Worm (Caenorhabditis elegans) whole organism, L3 larva: ENCODE results near the gene mog-5.

Experiments used
- ZK546.5 ChIP-seq: sonication (generic microtip); optimal IDR thresholded peaks from 2 replicates; lab custom pipeline; 2017; ENCODE audit warnings: missing biosample characterization, missing genetic modification characterization
- aly-2 ChIP-seq: fragments of 150-350 bp; optimal IDR thresholded peaks from 2 replicates; lab custom pipeline; 2014; ENCODE audit warnings: missing biosample characterization, missing genetic modification characterization
- ceh-28 ChIP-seq: fragments of 150-350 bp; optimal IDR thresholded peaks from 2 replicates; lab custom pipeline; 2014; ENCODE audit warnings: missing biosample characterization, missing genetic modification reagents, missing genetic modification characterization
- lin-15B ChIP-seq: fragments of 150-350 bp; optimal IDR thresholded peaks from 2 replicates; lab custom pipeline; 2014; ENCODE audit warnings: missing biosample characterization, missing genetic modification characterization
- nhr-237 ChIP-seq: fragments of 150-350 bp; optimal IDR thresholded peaks from 2 replicates; lab custom pipeline; 2014; ENCODE audit warnings: missing biosample characterization, missing genetic modification characterization
- nhr-77 ChIP-seq: fragments of 150-350 bp; optimal IDR thresholded peaks from 2 replicates; lab custom pipeline; 2014; ENCODE audit warnings: missing biosample characterization, missing genetic modification characterization
- zag-1 ChIP-seq: fragments of 150-350 bp; optimal IDR thresholded peaks from 2 replicates; lab custom pipeline; 2014; ENCODE audit warnings: missing biosample characterization, missing genetic modification characterization
- ztf-11 ChIP-seq: fragments of 150-350 bp; optimal IDR thresholded peaks from 2 replicates; lab custom pipeline; 2014; ENCODE audit warnings: missing biosample characterization, missing genetic modification characterization

DNA sequence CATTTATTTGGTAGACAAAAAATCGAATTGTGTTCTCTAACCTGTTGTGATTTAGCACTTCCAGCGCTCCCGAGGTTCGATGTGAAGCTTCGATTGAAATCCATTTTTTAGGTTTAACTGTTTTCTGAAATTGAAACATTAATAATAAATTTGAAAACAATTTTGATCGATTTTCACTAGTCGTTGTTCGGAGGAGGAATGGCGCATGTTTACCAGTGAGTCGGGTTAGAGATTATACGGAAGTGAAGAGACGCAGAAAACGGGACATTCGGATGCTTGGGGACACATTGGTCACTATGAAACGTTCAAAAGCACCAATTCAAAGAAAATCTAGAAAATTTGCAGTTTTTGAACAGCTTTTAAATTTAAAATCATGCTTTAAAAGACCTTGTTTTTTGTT, 559 bp upstream of the mog-5 start, which contains the start of gene fbxl-3:
- no peak for TF ChIP-seq lin-15B (tag; lab: Kevin White, UChicago)
- TF ChIP-seq nhr-77: no peak
- TF ChIP-seq ZK546.5 (tag; lab: Kevin White, UChicago): no peak
- TF ChIP-seq ceh-28 (tag; lab: Kevin White, UChicago): no peak
- TF ChIP-seq ztf-11 (tag; lab: Kevin White, UChicago): no peak
- no peak for TF ChIP-seq zag-1 (tag; lab: Kevin White, UChicago)
- TF ChIP-seq aly-2: no peak
- TF ChIP-seq nhr-237 (tag; lab: Kevin White, UChicago): no peak
